Worm (Caenorhabditis elegans): Measurements from ENCODE around the gene cah-2.

DNA sequence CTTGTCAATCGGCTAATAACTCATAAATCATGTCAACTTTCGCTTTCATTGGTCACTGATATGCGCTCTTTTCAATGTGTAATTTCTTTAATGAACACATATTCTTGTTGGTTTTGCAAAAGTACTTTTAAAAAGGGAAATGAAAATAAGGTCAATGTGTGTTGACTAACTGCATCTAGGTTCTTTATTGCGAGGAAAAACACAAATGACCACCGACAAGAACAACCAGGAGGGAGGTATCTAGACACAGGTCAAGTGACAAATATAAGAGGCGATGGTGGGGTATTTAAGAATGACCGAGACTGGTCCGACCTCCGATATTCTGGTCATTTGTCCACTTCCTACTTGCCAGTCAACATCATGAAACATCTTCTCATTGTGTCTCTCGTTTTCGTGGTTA, 13.2 kb upstream of the cah-2 start, which contains the start of gene spi-1:
- no peak for TF ChIP-seq ama-1 (optimal IDR thresholded peaks at IDR 0.05)
- no peak for TF ChIP-seq unc-42 (tag; optimal IDR thresholded peaks at IDR 0.05)

Data from whole organism, late embryonic.